Worm (Caenorhabditis elegans) whole organism, L2 larva: ENCODE results near the gene flp-15.

Experiments used
- ama-1 ChIP-seq: fragments of 150-350 bp; optimal IDR thresholded peaks from 2 replicates; lab custom pipeline; 2018; ENCODE audit warnings: inconsistent platforms
- fos-1 ChIP-seq: fragments of 150-350 bp; optimal IDR thresholded peaks from 2 replicates; lab custom pipeline; 2014; ENCODE audit warnings: missing biosample characterization, missing genetic modification characterization
- lin-39 ChIP-seq: fragments of 150-350 bp; optimal IDR thresholded peaks from 2 replicates; lab custom pipeline; 2014; ENCODE audit warnings: missing biosample characterization, missing genetic modification reagents, missing genetic modification characterization
- nhr-11 ChIP-seq: fragments of 150-350 bp; optimal IDR thresholded peaks from 2 replicates; lab custom pipeline; 2014; ENCODE audit warnings: missing biosample characterization, missing genetic modification characterization
- nhr-237 ChIP-seq: fragments of 150-350 bp; optimal IDR thresholded peaks from 2 replicates; lab custom pipeline; 2014; ENCODE audit warnings: missing biosample characterization, missing genetic modification characterization

DNA sequence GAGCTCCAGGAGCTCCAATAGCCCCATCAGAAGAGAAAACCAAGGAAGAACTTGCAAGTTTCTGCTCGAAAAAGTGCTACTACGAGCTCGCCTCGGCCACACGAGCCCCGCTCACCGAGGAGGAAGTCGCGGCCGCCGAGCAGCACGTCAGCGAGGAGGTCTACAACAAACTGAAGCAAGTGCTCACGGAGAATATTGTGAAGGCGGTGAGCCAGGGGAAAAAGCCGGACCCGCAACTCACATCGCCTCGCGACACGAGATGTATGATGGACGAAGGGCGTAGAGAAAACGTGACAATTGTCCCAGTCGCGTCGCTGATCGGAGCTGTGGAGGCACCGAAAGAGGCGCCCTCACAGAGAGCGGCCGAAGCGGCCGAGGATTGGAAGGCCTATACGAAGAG, 14.9 kb downstream of the flp-15 start:
- no peak for TF ChIP-seq fos-1
- TF ChIP-seq nhr-11 (tag; lab: Kevin White, UChicago), result no peak
- no peak for TF ChIP-seq ama-1 (lab: Kevin White, UChicago)
- TF ChIP-seq lin-39, result no peak
- TF ChIP-seq nhr-237 (tag; lab: Kevin White, UChicago), result no peak
